ENCODE assay signal across 1 fruit fly cellular context in genomic region chr2L:7541047-7541726, dm6.
A peak's percentile ranks its signal among the peaks of the same experiment; 100 is the strongest.
TF ChIP-seq lines count a peak whose summit lies in the region.

No protein-coding gene starts in this region.

TF ChIP-seq in whole organism, embryonic, 481 proteins besides CTCF, POLR2A, EP300 and RAD21 (continued from another document and continues in another):
- no peak for TF ChIP-seq CG34422 (GFP tag; IDR thresholded peaks at IDR 0.05; lab: Robert Waterston, UW)
- TF ChIP-seq Dad (GFP tag; optimal IDR thresholded peaks at IDR 0.05; lab: Kevin White, UChicago), result no peak
- TF ChIP-seq org-1 (GFP tag; optimal IDR thresholded peaks at IDR 0.05; lab: Kevin White, UChicago), result no peak
- no peak for TF ChIP-seq Jarid2 (GFP tag; optimal IDR thresholded peaks at IDR 0.05; lab: Kevin White, UChicago)
- TF ChIP-seq vvl (GFP tag; IDR thresholded peaks at IDR 0.05; lab: Robert Waterston, UW), result peak; percentile 38; the same call in 1 of the 2 replicates
- no peak for TF ChIP-seq CG6854 (GFP tag; optimal IDR thresholded peaks at IDR 0.05; lab: Kevin White, UChicago)
- no peak for TF ChIP-seq ato (GFP tag; IDR thresholded peaks at IDR 0.05; lab: Robert Waterston, UW; ENCODE audit: partially characterized antibody)
- no peak for TF ChIP-seq zen2 (GFP tag; IDR thresholded peaks at IDR 0.05; lab: Robert Waterston, UW; ENCODE audit: partially characterized antibody)
- TF ChIP-seq Rfx (GFP tag; IDR thresholded peaks at IDR 0.05; lab: Robert Waterston, UW), result peak; percentile 9; the same call in 1 of the 2 replicates
- TF ChIP-seq amos (GFP tag; IDR thresholded peaks at IDR 0.05; lab: Robert Waterston, UW; ENCODE audit: partially characterized antibody), result no peak
- no peak for TF ChIP-seq gfzf (GFP tag; optimal IDR thresholded peaks at IDR 0.05; lab: Kevin White, UChicago)
- no peak for TF ChIP-seq CG7928 (GFP tag; optimal IDR thresholded peaks at IDR 0.05; lab: Kevin White, UChicago)
- TF ChIP-seq Kr (GFP tag; optimal IDR thresholded peaks at IDR 0.05; lab: Kevin White, UChicago), result no peak
- TF ChIP-seq pzg (GFP tag; optimal IDR thresholded peaks at IDR 0.05; lab: Kevin White, UChicago), result no peak
- TF ChIP-seq Chrac-16 (GFP tag; optimal IDR thresholded peaks at IDR 0.05; lab: Kevin White, UChicago), result peak; percentile 20
- TF ChIP-seq CG10431 (GFP tag; optimal IDR thresholded peaks at IDR 0.05; lab: Kevin White, UChicago), result no peak
- TF ChIP-seq CG9876 (GFP tag; optimal IDR thresholded peaks at IDR 0.05; lab: Kevin White, UChicago), result no peak
- no peak for TF ChIP-seq Six4 (GFP tag; optimal IDR thresholded peaks at IDR 0.05; lab: Kevin White, UChicago)
- TF ChIP-seq CG3726 (GFP tag; IDR thresholded peaks at IDR 0.05; lab: Robert Waterston, UW), result no peak
- TF ChIP-seq CG30431 (GFP tag; optimal IDR thresholded peaks at IDR 0.05; lab: Kevin White, UChicago), result no peak
- no peak for TF ChIP-seq CG5180 (GFP tag; optimal IDR thresholded peaks at IDR 0.05; lab: Kevin White, UChicago)
- peak in 1 of 2 experiments; percentile 46 for TF ChIP-seq bsh (GFP tag; optimal IDR thresholded peaks at IDR 0.05; lab: Kevin White, UChicago)
- TF ChIP-seq CG16815 (GFP tag; optimal IDR thresholded peaks at IDR 0.05; lab: Kevin White, UChicago), result peak; percentile 16
- no peak for TF ChIP-seq bowl (GFP tag; IDR thresholded peaks at IDR 0.05; lab: Robert Waterston, UW)
- peak; percentile 8; the same call in 1 of the 2 replicates for TF ChIP-seq slbo (GFP tag; IDR thresholded peaks at IDR 0.05; lab: Robert Waterston, UW)
- no peak for TF ChIP-seq CrebB (tag; optimal IDR thresholded peaks at IDR 0.05; lab: Kevin White, UChicago)
- no peak for TF ChIP-seq CG15479 (GFP tag; optimal IDR thresholded peaks at IDR 0.05; lab: Kevin White, UChicago)
- TF ChIP-seq cad (GFP tag; optimal IDR thresholded peaks at IDR 0.05; lab: Kevin White, UChicago), result no peak
- TF ChIP-seq salm (tag; optimal IDR thresholded peaks at IDR 0.05; lab: Kevin White, UChicago), result no peak
- no peak for TF ChIP-seq GATAe (GFP tag; conservative IDR thresholded peaks at IDR 0.05; lab: Robert Waterston, UW)
- no peak for TF ChIP-seq tio (GFP tag; optimal IDR thresholded peaks at IDR 0.05; lab: Kevin White, UChicago)
- no peak for TF ChIP-seq HmgD (GFP tag; optimal IDR thresholded peaks at IDR 0.05; lab: Kevin White, UChicago)
- no peak for TF ChIP-seq pros (GFP tag; optimal IDR thresholded peaks at IDR 0.05; lab: Kevin White, UChicago)
- peak; percentile 41 for TF ChIP-seq CG10209 (GFP tag; optimal IDR thresholded peaks at IDR 0.05; lab: Kevin White, UChicago)
- no peak for TF ChIP-seq CG2875 (GFP tag; optimal IDR thresholded peaks at IDR 0.05; lab: Kevin White, UChicago)
- no peak for TF ChIP-seq maf-S (GFP tag; optimal IDR thresholded peaks at IDR 0.05; lab: Kevin White, UChicago)
- peak; percentile 39 for TF ChIP-seq ssp (GFP tag; IDR thresholded peaks at IDR 0.05; lab: Robert Waterston, UW)
- no peak for TF ChIP-seq en (GFP tag; optimal IDR thresholded peaks at IDR 0.05; lab: Kevin White, UChicago)
- TF ChIP-seq gcm2 (GFP tag; optimal IDR thresholded peaks at IDR 0.05; lab: Kevin White, UChicago), result no peak
- no peak for TF ChIP-seq pita (GFP tag; optimal IDR thresholded peaks at IDR 0.05; lab: Kevin White, UChicago)
- peak; percentile 73 for TF ChIP-seq dmrt11E (tag; optimal IDR thresholded peaks at IDR 0.05; lab: Kevin White, UChicago)
- peak; percentile 62 for TF ChIP-seq CG18599 (GFP tag; optimal IDR thresholded peaks at IDR 0.05; lab: Kevin White, UChicago)
- TF ChIP-seq hth (optimal IDR thresholded peaks at IDR 0.05; lab: Kevin White, UChicago), result no peak
- TF ChIP-seq ems (GFP tag; optimal IDR thresholded peaks at IDR 0.05; lab: Kevin White, UChicago), result no peak
- TF ChIP-seq CG6689 (GFP tag; IDR thresholded peaks at IDR 0.05; lab: Robert Waterston, UW), result peak; percentile 44
- no peak for TF ChIP-seq Adf1 (GFP tag; IDR thresholded peaks at IDR 0.05; lab: Robert Waterston, UW)
- TF ChIP-seq wek (GFP tag; optimal IDR thresholded peaks at IDR 0.05; lab: Kevin White, UChicago), result no peak
- TF ChIP-seq YL-1 (GFP tag; optimal IDR thresholded peaks at IDR 0.05; lab: Kevin White, UChicago), result no peak
- TF ChIP-seq MESR4 (GFP tag; optimal IDR thresholded peaks at IDR 0.05; lab: Kevin White, UChicago), result no peak
- no peak for TF ChIP-seq knrl (GFP tag; IDR thresholded peaks at IDR 0.05; lab: Robert Waterston, UW; ENCODE audit: partially characterized antibody)
- TF ChIP-seq CG17186 (GFP tag; optimal IDR thresholded peaks at IDR 0.05; lab: Kevin White, UChicago), result no peak
- TF ChIP-seq twi (tag; optimal IDR thresholded peaks at IDR 0.05; lab: Kevin White, UChicago), result no peak
- TF ChIP-seq lola (GFP tag; optimal IDR thresholded peaks at IDR 0.05; lab: Kevin White, UChicago), result peak in 1 of 3 experiments; percentile 53
- no peak for TF ChIP-seq CG4328 (GFP tag; optimal IDR thresholded peaks at IDR 0.05; lab: Kevin White, UChicago)
- TF ChIP-seq CG7963 (GFP tag; IDR thresholded peaks at IDR 0.05; lab: Robert Waterston, UW; ENCODE audit: partially characterized antibody), result no peak
- no peak for TF ChIP-seq emc (GFP tag; optimal IDR thresholded peaks at IDR 0.05; lab: Kevin White, UChicago)
- no peak for TF ChIP-seq H15 (GFP tag; IDR thresholded peaks at IDR 0.05; lab: Robert Waterston, UW)
- TF ChIP-seq tin (GFP tag; optimal IDR thresholded peaks at IDR 0.05; lab: Kevin White, UChicago), result peak; percentile 42
- no peak for TF ChIP-seq Dip3 (GFP tag; optimal IDR thresholded peaks at IDR 0.05; lab: Kevin White, UChicago)
- peak; percentile 18 for TF ChIP-seq kni (GFP tag; optimal IDR thresholded peaks at IDR 0.05; lab: Kevin White, UChicago)
- TF ChIP-seq HLH54F (GFP tag; optimal IDR thresholded peaks at IDR 0.05; lab: Kevin White, UChicago), result no peak
- TF ChIP-seq CG10274 (GFP tag; optimal IDR thresholded peaks at IDR 0.05; lab: Kevin White, UChicago), result no peak
- no peak for TF ChIP-seq Hand (GFP tag; optimal IDR thresholded peaks at IDR 0.05; lab: Kevin White, UChicago)
- TF ChIP-seq insv (GFP tag; optimal IDR thresholded peaks at IDR 0.05; lab: Kevin White, UChicago), result no peak
- no peak for TF ChIP-seq ERR (GFP tag; optimal IDR thresholded peaks at IDR 0.05; lab: Kevin White, UChicago)
- no peak for TF ChIP-seq NK7.1 (GFP tag; optimal IDR thresholded peaks at IDR 0.05; lab: Kevin White, UChicago)
- peak; percentile 32; the same call in 1 of the 2 replicates for TF ChIP-seq sisA (GFP tag; IDR thresholded peaks at IDR 0.05; lab: Robert Waterston, UW)
- peak; percentile 60 for TF ChIP-seq grau (tag; optimal IDR thresholded peaks at IDR 0.05; lab: Kevin White, UChicago)
- TF ChIP-seq CG15514 (GFP tag; optimal IDR thresholded peaks at IDR 0.05; lab: Kevin White, UChicago), result no peak
- peak in 1 of 2 experiments; percentile 55 for TF ChIP-seq chif (GFP tag; optimal IDR thresholded peaks at IDR 0.05; lab: Kevin White, UChicago)
- TF ChIP-seq pan (optimal IDR thresholded peaks at IDR 0.05; lab: Kevin White, UChicago), result no peak
- peak in 1 of 2 experiments; percentile 37 for TF ChIP-seq pan (GFP tag; optimal IDR thresholded peaks at IDR 0.05 in 1 of 2, IDR thresholded peaks at IDR 0.05 in 1 of 2)
- TF ChIP-seq CG31441 (GFP tag; IDR thresholded peaks at IDR 0.05; lab: Robert Waterston, UW), result peak; percentile 58; the same call in 1 of the 2 replicates
- TF ChIP-seq CG9609 (GFP tag; optimal IDR thresholded peaks at IDR 0.05; lab: Kevin White, UChicago), result no peak
- TF ChIP-seq zfh2 (GFP tag; optimal IDR thresholded peaks at IDR 0.05; lab: Kevin White, UChicago), result no peak
- no peak for TF ChIP-seq grn (GFP tag; optimal IDR thresholded peaks at IDR 0.05; lab: Kevin White, UChicago)
- TF ChIP-seq CG30020 (tag; optimal IDR thresholded peaks at IDR 0.05; lab: Kevin White, UChicago), result no peak
- TF ChIP-seq CG17328 (GFP tag; IDR thresholded peaks at IDR 0.05; lab: Robert Waterston, UW), result no peak
- peak; percentile 42 for TF ChIP-seq CG30403 (GFP tag; optimal IDR thresholded peaks at IDR 0.05; lab: Kevin White, UChicago)
- TF ChIP-seq CG6765 (GFP tag; optimal IDR thresholded peaks at IDR 0.05; lab: Kevin White, UChicago), result no peak
- TF ChIP-seq da (GFP tag; optimal IDR thresholded peaks at IDR 0.05; lab: Kevin White, UChicago), result no peak
- TF ChIP-seq Side (GFP tag; optimal IDR thresholded peaks at IDR 0.05; lab: Kevin White, UChicago), result no peak
- TF ChIP-seq CG8944 (GFP tag; optimal IDR thresholded peaks at IDR 0.05; lab: Kevin White, UChicago), result no peak
- TF ChIP-seq Sry-δ (GFP tag; optimal IDR thresholded peaks at IDR 0.05; lab: Kevin White, UChicago), result no peak
- TF ChIP-seq pb (GFP tag; optimal IDR thresholded peaks at IDR 0.05; lab: Kevin White, UChicago), result no peak
- no peak for TF ChIP-seq toy (GFP tag; IDR thresholded peaks at IDR 0.05; lab: Robert Waterston, UW)
- no peak for TF ChIP-seq ewg (GFP tag; optimal IDR thresholded peaks at IDR 0.05; lab: Kevin White, UChicago)
- TF ChIP-seq Dp (GFP tag; optimal IDR thresholded peaks at IDR 0.05; lab: Kevin White, UChicago), result no peak
- no peak for TF ChIP-seq jing (GFP tag; optimal IDR thresholded peaks at IDR 0.05; lab: Kevin White, UChicago)
- no peak for TF ChIP-seq Myb (GFP tag; optimal IDR thresholded peaks at IDR 0.05; lab: Kevin White, UChicago)
- no peak for TF ChIP-seq pum (GFP tag; optimal IDR thresholded peaks at IDR 0.05; lab: Kevin White, UChicago)
- peak; percentile 29 for TF ChIP-seq Hsf (GFP tag; optimal IDR thresholded peaks at IDR 0.05; lab: Kevin White, UChicago)
- TF ChIP-seq Neu2 (GFP tag; optimal IDR thresholded peaks at IDR 0.05; lab: Kevin White, UChicago; ENCODE audit: borderline replicate concordance), result no peak
- TF ChIP-seq Nf-YA (GFP tag; IDR thresholded peaks at IDR 0.05; lab: Robert Waterston, UW), result no peak
- no peak for TF ChIP-seq CG2116 (GFP tag; optimal IDR thresholded peaks at IDR 0.05; lab: Kevin White, UChicago)
- no peak for TF ChIP-seq CG8478 (optimal IDR thresholded peaks at IDR 0.05; lab: Kevin White, UChicago)
- TF ChIP-seq esg (GFP tag; conservative IDR thresholded peaks at IDR 0.05; lab: Robert Waterston, UW), result no peak
- no peak for TF ChIP-seq CG9932 (GFP tag; IDR thresholded peaks at IDR 0.05; lab: Robert Waterston, UW)
- TF ChIP-seq tna (GFP tag; IDR thresholded peaks at IDR 0.05; lab: Robert Waterston, UW; ENCODE audit: partially characterized antibody), result no peak
- no peak for TF ChIP-seq CG3065 (GFP tag; optimal IDR thresholded peaks at IDR 0.05; lab: Kevin White, UChicago)
- peak; percentile 60 for TF ChIP-seq scrt (GFP tag; optimal IDR thresholded peaks at IDR 0.05; lab: Kevin White, UChicago)
- peak in 1 of 2 experiments; percentile 74 for TF ChIP-seq eve (GFP tag; optimal IDR thresholded peaks at IDR 0.05; lab: Kevin White, UChicago)
- TF ChIP-seq CG6654 (GFP tag; optimal IDR thresholded peaks at IDR 0.05; lab: Kevin White, UChicago), result no peak
- TF ChIP-seq dmrt99B (tag; optimal IDR thresholded peaks at IDR 0.05; lab: Kevin White, UChicago), result peak; percentile 49
- TF ChIP-seq Atf3 (GFP tag; optimal IDR thresholded peaks at IDR 0.05; lab: Kevin White, UChicago), result no peak
- no peak for TF ChIP-seq CG3838 (GFP tag; optimal IDR thresholded peaks at IDR 0.05; lab: Kevin White, UChicago)
- peak; percentile 39; the same call in 1 of the 2 replicates for TF ChIP-seq ranshi (GFP tag; IDR thresholded peaks at IDR 0.05; lab: Robert Waterston, UW)
- TF ChIP-seq CG6175 (GFP tag; IDR thresholded peaks at IDR 0.05; lab: Robert Waterston, UW), result no peak
- no peak for TF ChIP-seq tx (GFP tag; optimal IDR thresholded peaks at IDR 0.05; lab: Kevin White, UChicago)
- peak; percentile 40; the same call in 1 of the 2 replicates for TF ChIP-seq ara (GFP tag; IDR thresholded peaks at IDR 0.05; lab: Robert Waterston, UW)
- no peak for TF ChIP-seq C15 (GFP tag; IDR thresholded peaks at IDR 0.05; lab: Robert Waterston, UW)
- no peak for TF ChIP-seq wdn (GFP tag; IDR thresholded peaks at IDR 0.05; lab: Robert Waterston, UW)
- TF ChIP-seq Rx (GFP tag; IDR thresholded peaks at IDR 0.05; lab: Robert Waterston, UW), result no peak
- TF ChIP-seq disco-r (GFP tag; optimal IDR thresholded peaks at IDR 0.05; lab: Kevin White, UChicago), result no peak
- no peak for TF ChIP-seq Atf6 (GFP tag; IDR thresholded peaks at IDR 0.05; lab: Robert Waterston, UW)
- no peak for TF ChIP-seq br (optimal IDR thresholded peaks at IDR 0.05; lab: Kevin White, UChicago)
- peak; percentile 34; the same call in 1 of the 2 replicates for TF ChIP-seq CG14014 (GFP tag; IDR thresholded peaks at IDR 0.05; lab: Robert Waterston, UW)
- peak; percentile 5 for TF ChIP-seq bcd (GFP tag; optimal IDR thresholded peaks at IDR 0.05; lab: Kevin White, UChicago)
- TF ChIP-seq B-H2 (GFP tag; optimal IDR thresholded peaks at IDR 0.05; lab: Kevin White, UChicago), result no peak
- TF ChIP-seq lab (GFP tag; optimal IDR thresholded peaks at IDR 0.05; lab: Kevin White, UChicago), result peak; percentile 63
- TF ChIP-seq MBD-R2 (GFP tag; IDR thresholded peaks at IDR 0.05; lab: Robert Waterston, UW), result no peak; the same call in 1 of the 2 replicates
- TF ChIP-seq usp (GFP tag; optimal IDR thresholded peaks at IDR 0.05; lab: Kevin White, UChicago), result no peak
- no peak for TF ChIP-seq CG1832 (GFP tag; optimal IDR thresholded peaks at IDR 0.05; lab: Kevin White, UChicago)
- no peak for TF ChIP-seq rib (GFP tag; IDR thresholded peaks at IDR 0.05; lab: Robert Waterston, UW)
- no peak for TF ChIP-seq pfk (GFP tag; optimal IDR thresholded peaks at IDR 0.05; lab: Kevin White, UChicago)
- TF ChIP-seq sens (GFP tag; lab: Kevin White, UChicago), result peak; percentile 86
- TF ChIP-seq gro (GFP tag; optimal IDR thresholded peaks at IDR 0.05; lab: Kevin White, UChicago), result no peak
- no peak for TF ChIP-seq fd3F (GFP tag; optimal IDR thresholded peaks at IDR 0.05; lab: Kevin White, UChicago)
- TF ChIP-seq sqz (GFP tag; optimal IDR thresholded peaks at IDR 0.05; lab: Kevin White, UChicago), result no peak
- TF ChIP-seq jumu (GFP tag; optimal IDR thresholded peaks at IDR 0.05; lab: Kevin White, UChicago), result no peak
- TF ChIP-seq CG31365 (tag; optimal IDR thresholded peaks at IDR 0.05; lab: Kevin White, UChicago), result no peak
- TF ChIP-seq sd (tag; optimal IDR thresholded peaks at IDR 0.05; lab: Kevin White, UChicago), result no peak
- TF ChIP-seq Awh (GFP tag; IDR thresholded peaks at IDR 0.05; lab: Robert Waterston, UW), result peak; percentile 60; the same call in 1 of the 2 replicates
- no peak for TF ChIP-seq CG14965 (GFP tag; optimal IDR thresholded peaks at IDR 0.05; lab: Kevin White, UChicago; ENCODE audit: borderline replicate concordance)
- TF ChIP-seq Camta (GFP tag; optimal IDR thresholded peaks at IDR 0.05; lab: Kevin White, UChicago), result peak; percentile 3
- no peak for TF ChIP-seq jigr1 (GFP tag; IDR thresholded peaks at IDR 0.05; lab: Robert Waterston, UW)
- TF ChIP-seq chn (GFP tag; optimal IDR thresholded peaks at IDR 0.05; lab: Kevin White, UChicago), result no peak
